Fruit fly (Drosophila melanogaster) whole organism, prepupa: ENCODE data around the gene Qsox4.

Source experiments
- Blimp-1 ChIP-seq: fragments of 200-800 bp; sonication (Bioruptor generic); optimal IDR thresholded peaks from 3 replicates; lab custom pipeline; 2017; ENCODE audit warnings: missing biosample characterization, missing genetic modification characterization, mild to moderate bottlenecking, moderate library complexity, missing genetic modification reagents
- CG10631 ChIP-seq: fragments of 200-800 bp; sonication (Bioruptor generic); optimal IDR thresholded peaks from 2 replicates; lab custom pipeline; 2016; ENCODE audit warnings: missing biosample characterization, missing genetic modification characterization
- CG10669 ChIP-seq: fragments of 200-800 bp; sonication (Bioruptor generic); optimal IDR thresholded peaks from 3 replicates; lab custom pipeline; 2018; ENCODE audit warnings: missing biosample characterization, mild to moderate bottlenecking, missing genetic modification characterization, moderate library complexity
- CG11294 ChIP-seq: fragments of 200-800 bp; sonication (Bioruptor generic); IDR thresholded peaks from 2 replicates; pipeline ENCODE4 v1.3.6; 2022; ENCODE audit warnings: missing biosample characterization, missing genetic modification characterization
- CG11762 ChIP-seq: fragments of 200-800 bp; sonication (Bioruptor generic); optimal IDR thresholded peaks from 3 replicates; lab custom pipeline; 2016; ENCODE audit warnings: missing biosample characterization, missing genetic modification characterization; ENCODE audit not compliant: insufficient read depth
- CG11902 ChIP-seq: fragments of 200-800 bp; sonication (Bioruptor generic); optimal IDR thresholded peaks from 3 replicates; lab custom pipeline; 2016; ENCODE audit warnings: missing biosample characterization, missing genetic modification characterization
- CG15336 ChIP-seq: fragments of 200-800 bp; sonication (Bioruptor generic); IDR thresholded peaks from 2 replicates; pipeline ENCODE4 v1.3.6; 2022; ENCODE audit warnings: missing biosample characterization, missing genetic modification characterization
- CG1621 ChIP-seq: fragments of 200-800 bp; sonication (Bioruptor generic); optimal IDR thresholded peaks from 3 replicates; lab custom pipeline; 2018; ENCODE audit warnings: missing biosample characterization, mild to moderate bottlenecking, missing genetic modification characterization
- CG16779 ChIP-seq: fragments of 200-800 bp; sonication (Bioruptor generic); optimal IDR thresholded peaks from 3 replicates; lab custom pipeline; 2017; ENCODE audit warnings: missing biosample characterization, mild to moderate bottlenecking, missing genetic modification characterization
- CG3032 ChIP-seq: fragments of 200-800 bp; optimal IDR thresholded peaks from 2 replicates; lab custom pipeline; 2019; ENCODE audit warnings: missing biosample characterization, mild to moderate bottlenecking, missing genetic modification characterization, moderate library complexity
- CG31627 ChIP-seq: fragments of 200-800 bp; sonication (Bioruptor generic); optimal IDR thresholded peaks from 3 replicates; lab custom pipeline; 2016; ENCODE audit warnings: missing biosample characterization, missing genetic modification characterization
- CG32006 ChIP-seq: fragments of 200-800 bp; sonication (Bioruptor generic); optimal IDR thresholded peaks from 3 replicates; lab custom pipeline; 2017; ENCODE audit warnings: missing biosample characterization, mild to moderate bottlenecking, missing genetic modification characterization
- CG34406 ChIP-seq: fragments of 200-800 bp; sonication (Bioruptor generic); optimal IDR thresholded peaks from 3 replicates; lab custom pipeline; 2016; ENCODE audit warnings: missing biosample characterization, missing genetic modification characterization
- CG3919 ChIP-seq: fragments of 200-800 bp; sonication (Bioruptor generic); optimal IDR thresholded peaks from 3 replicates; lab custom pipeline; 2016; ENCODE audit warnings: missing biosample characterization, missing genetic modification characterization
- CG4318 ChIP-seq: fragments of 200-800 bp; sonication (Bioruptor generic); optimal IDR thresholded peaks from 3 replicates; lab custom pipeline; 2017; ENCODE audit warnings: missing biosample characterization, mild to moderate bottlenecking, missing genetic modification characterization
- CG6163 ChIP-seq: fragments of 200-800 bp; sonication (Bioruptor generic); IDR thresholded peaks from 3 replicates; pipeline ENCODE4 v1.3.6; 2022; ENCODE audit warnings: missing biosample characterization, missing genetic modification characterization
- CG6276 ChIP-seq: fragments of 200-800 bp; sonication (Bioruptor generic); optimal IDR thresholded peaks from 2 replicates; lab custom pipeline; 2017; ENCODE audit warnings: missing biosample characterization, mild to moderate bottlenecking, missing genetic modification characterization
- CG6792 ChIP-seq: fragments of 200-800 bp; sonication (Bioruptor generic); optimal IDR thresholded peaks from 3 replicates; lab custom pipeline; 2016; ENCODE audit warnings: missing biosample characterization, missing genetic modification characterization
- CG6808 ChIP-seq: fragments of 200-800 bp; sonication (Bioruptor generic); optimal IDR thresholded peaks from 3 replicates; lab custom pipeline; 2017; ENCODE audit warnings: missing biosample characterization, missing genetic modification characterization, mild to moderate bottlenecking, moderate library complexity, missing genetic modification reagents
- CG7368 ChIP-seq: fragments of 200-800 bp; sonication (Bioruptor generic); optimal IDR thresholded peaks from 3 replicates; lab custom pipeline; 2016; ENCODE audit warnings: missing biosample characterization, missing genetic modification characterization
- CG8119 ChIP-seq: fragments of 200-800 bp; sonication (Bioruptor generic); IDR thresholded peaks from 3 replicates; pipeline ENCODE4 v1.3.6; 2022; ENCODE audit warnings: missing biosample characterization, missing genetic modification characterization
- CG8319 ChIP-seq: fragments of 200-800 bp; sonication (Bioruptor generic); optimal IDR thresholded peaks from 3 replicates; lab custom pipeline; 2016; ENCODE audit warnings: missing biosample characterization, missing genetic modification characterization
- Eip75B ChIP-seq: fragments of 200-800 bp; sonication (Bioruptor generic); optimal IDR thresholded peaks from 3 replicates; lab custom pipeline; 2016; ENCODE audit warnings: missing biosample characterization, missing genetic modification characterization
- Eip78C ChIP-seq: fragments of 200-800 bp; sonication (Bioruptor generic); peaks from one replicate; lab custom pipeline; 2016; ENCODE audit warnings: missing biosample characterization, missing genetic modification characterization
- Eip93F ChIP-seq: fragments of 200-800 bp; sonication (Bioruptor generic); optimal IDR thresholded peaks from 2 replicates; lab custom pipeline; 2016; ENCODE audit warnings: missing biosample characterization, mild to moderate bottlenecking, missing genetic modification characterization
- Ets21C ChIP-seq: fragments of 200-800 bp; sonication (Bioruptor generic); optimal IDR thresholded peaks from 3 replicates; lab custom pipeline; 2016; ENCODE audit warnings: missing biosample characterization, missing genetic modification characterization
- Gug ChIP-seq: fragments of 200-800 bp; sonication (Bioruptor generic); IDR thresholded peaks from 2 replicates; pipeline ENCODE4 v1.3.6; 2022; ENCODE audit warnings: missing biosample characterization, missing genetic modification characterization
- Hr38 ChIP-seq: sonication (Bioruptor generic); optimal IDR thresholded peaks from 2 replicates; lab custom pipeline; 2016; ENCODE audit warnings: missing biosample characterization, missing genetic modification characterization
- Hr39 ChIP-seq: fragments of 200-800 bp; sonication (Bioruptor generic); optimal IDR thresholded peaks from 2 replicates; lab custom pipeline; 2016; ENCODE audit warnings: missing biosample characterization, missing genetic modification characterization
- Hr4 ChIP-seq: fragments of 200-800 bp; sonication (Bioruptor generic); optimal IDR thresholded peaks from 3 replicates; lab custom pipeline; 2016; ENCODE audit warnings: missing biosample characterization, missing genetic modification characterization
- Lpt ChIP-seq: fragments of 200-800 bp; sonication (Bioruptor generic); optimal IDR thresholded peaks from 3 replicates; lab custom pipeline; 2016; ENCODE audit warnings: missing biosample characterization, missing genetic modification characterization
- Met ChIP-seq: fragments of 200-800 bp; sonication (Bioruptor generic); optimal IDR thresholded peaks from 3 replicates; lab custom pipeline; 2016; ENCODE audit warnings: missing biosample characterization, missing genetic modification characterization
- OdsH ChIP-seq: fragments of 200-800 bp; sonication (Bioruptor generic); optimal IDR thresholded peaks from 3 replicates; lab custom pipeline; 2016; ENCODE audit warnings: missing biosample characterization, missing genetic modification characterization
- Smox ChIP-seq: fragments of 200-800 bp; sonication (Bioruptor generic); optimal IDR thresholded peaks from 3 replicates; lab custom pipeline; 2016; ENCODE audit warnings: missing biosample characterization, missing genetic modification characterization
- Sox15 ChIP-seq: fragments of 200-800 bp; sonication (Bioruptor generic); optimal IDR thresholded peaks from 3 replicates; lab custom pipeline; 2016; ENCODE audit warnings: missing biosample characterization, missing genetic modification characterization
- achi ChIP-seq: fragments of 200-800 bp; sonication (Bioruptor generic); optimal IDR thresholded peaks from 3 replicates; lab custom pipeline; 2016; ENCODE audit warnings: missing biosample characterization, missing genetic modification characterization
- acj6 ChIP-seq: fragments of 200-800 bp; sonication (Bioruptor generic); optimal IDR thresholded peaks from 3 replicates; lab custom pipeline; 2016; ENCODE audit warnings: missing biosample characterization, missing genetic modification characterization
- cyc ChIP-seq: fragments of 200-800 bp; sonication (Bioruptor generic); optimal IDR thresholded peaks from 3 replicates; lab custom pipeline; 2016; ENCODE audit warnings: missing biosample characterization, missing genetic modification characterization
- dac ChIP-seq: fragments of 200-800 bp; sonication (Bioruptor generic); optimal IDR thresholded peaks from 2 replicates; lab custom pipeline; 2017; ENCODE audit warnings: missing biosample characterization, mild to moderate bottlenecking, missing genetic modification characterization
- dsx ChIP-seq: fragments of 200-800 bp; optimal IDR thresholded peaks from 3 replicates; lab custom pipeline; 2019; ENCODE audit warnings: missing biosample characterization, mild to moderate bottlenecking, missing genetic modification characterization, moderate library complexity; ENCODE audit not compliant: poor library complexity, severe bottlenecking
- eg ChIP-seq: fragments of 200-800 bp; sonication (Bioruptor generic); IDR thresholded peaks from 3 replicates; pipeline ENCODE4 v1.3.6; 2022; ENCODE audit warnings: missing biosample characterization, missing genetic modification characterization
- esn ChIP-seq: fragments of 200-800 bp; sonication (Bioruptor generic); optimal IDR thresholded peaks from 2 replicates; lab custom pipeline; 2016; ENCODE audit warnings: missing biosample characterization, mild to moderate bottlenecking, missing genetic modification characterization, moderate library complexity
- fd85E ChIP-seq: fragments of 200-800 bp; sonication (Bioruptor generic); optimal IDR thresholded peaks from 3 replicates; lab custom pipeline; 2016; ENCODE audit warnings: missing biosample characterization, missing genetic modification characterization
- fkh ChIP-seq: fragments of 200-800 bp; sonication (Bioruptor generic); optimal IDR thresholded peaks from 3 replicates; lab custom pipeline; 2017; ENCODE audit warnings: missing biosample characterization, mild to moderate bottlenecking, missing genetic modification characterization, moderate library complexity
- lz ChIP-seq: fragments of 200-800 bp; sonication (Bioruptor generic); optimal IDR thresholded peaks from 3 replicates; lab custom pipeline; 2016; ENCODE audit warnings: missing biosample characterization, missing genetic modification characterization
- net ChIP-seq: fragments of 200-800 bp; sonication (Bioruptor generic); optimal IDR thresholded peaks from 3 replicates; lab custom pipeline; 2016; ENCODE audit warnings: missing biosample characterization, missing genetic modification characterization
- pdm3 ChIP-seq: fragments of 200-800 bp; sonication (Bioruptor generic); optimal IDR thresholded peaks from 3 replicates; lab custom pipeline; 2016; ENCODE audit warnings: missing biosample characterization, missing genetic modification characterization
- salr ChIP-seq, 2 experiments: fragments of 200-800 bp; sonication (Bioruptor generic); optimal IDR thresholded peaks; 3 replicates each; lab custom pipeline; 2016 to 2018; ENCODE audit warnings: missing biosample characterization in 2 of 2, missing genetic modification characterization in 2 of 2, mild to moderate bottlenecking in 1 of 2
- spab ChIP-seq: fragments of 200-800 bp; sonication (Bioruptor generic); optimal IDR thresholded peaks from 2 replicates; lab custom pipeline; 2017; ENCODE audit warnings: missing biosample characterization, mild to moderate bottlenecking, missing genetic modification characterization, missing genetic modification reagents
- ss ChIP-seq, 2 experiments: fragments of 200-800 bp; sonication (Bioruptor generic); optimal IDR thresholded peaks; 2 replicates in 1 of 2; 3 replicates in 1 of 2; lab custom pipeline; 2017 to 2018; ENCODE audit warnings: mild to moderate bottlenecking in 2 of 2, missing biosample characterization in 2 of 2, missing genetic modification characterization in 2 of 2, moderate library complexity in 1 of 2
- svp ChIP-seq: fragments of 200-800 bp; sonication (Bioruptor generic); peaks from one replicate; lab custom pipeline; 2016; ENCODE audit warnings: missing biosample characterization, missing genetic modification characterization
- topi ChIP-seq: fragments of 200-800 bp; sonication (Bioruptor generic); optimal IDR thresholded peaks from 3 replicates; lab custom pipeline; 2016; ENCODE audit warnings: missing biosample characterization, missing genetic modification characterization
- vri ChIP-seq: fragments of 200-800 bp; sonication (Bioruptor generic); optimal IDR thresholded peaks from 3 replicates; lab custom pipeline; 2016; ENCODE audit warnings: missing biosample characterization, mild to moderate bottlenecking, missing genetic modification characterization

Qsox4 gene

DNA sequence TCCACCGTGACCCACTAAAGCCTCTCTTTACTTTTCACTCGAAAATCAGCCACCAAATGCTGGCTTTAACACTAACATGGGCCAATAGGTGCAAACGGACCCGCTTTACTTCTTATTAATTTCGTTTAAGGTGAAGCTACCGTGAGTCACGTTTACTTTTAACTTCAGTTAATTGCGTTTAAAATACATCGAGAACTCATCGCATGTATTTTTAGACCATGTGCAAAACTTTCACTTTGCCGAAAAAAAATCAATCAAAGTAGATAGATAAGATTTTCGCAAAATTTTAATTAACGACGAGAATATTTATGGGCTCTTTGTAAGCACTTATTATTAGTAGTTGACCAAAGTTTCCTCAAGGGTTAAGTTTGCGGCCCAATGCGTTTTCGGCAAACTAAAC lies 28.2 kb upstream of the Qsox4 start:
- TF ChIP-seq Hr38 (no peak), cyc (GFP tag; lab: Kevin White, UChicago) (no peak), Eip75B (GFP tag; lab: Kevin White, UChicago) (peak; percentile 55), Smox (GFP tag; lab: Kevin White, UChicago) (peak; percentile 38), Met (peak; percentile 32), CG11294 (GFP tag; lab: Robert Waterston, UW) (no peak), svp (GFP tag; lab: Kevin White, UChicago) (peak; percentile 76), CG11762 (no peak), CG3032 (no peak), salr (GFP tag; optimal IDR thresholded peaks at IDR 0.05; lab: Kevin White, UChicago) (no peak), ss (GFP tag; optimal IDR thresholded peaks at IDR 0.05; lab: Kevin White, UChicago) (no peak), CG34406 (GFP tag; lab: Kevin White, UChicago) (peak; percentile 44), Eip78C (GFP tag; lab: Kevin White, UChicago) (peak; percentile 86), CG32006 (GFP tag; lab: Kevin White, UChicago) (peak; percentile 58), fkh (no peak), CG4318 (no peak), vri (GFP tag; lab: Kevin White, UChicago) (no peak), CG31627 (GFP tag; lab: Kevin White, UChicago) (peak; percentile 24), spab (no peak), CG6163 (no peak), achi (GFP tag; lab: Kevin White, UChicago) (peak; percentile 19), CG10631 (GFP tag; lab: Kevin White, UChicago) (no peak), CG7368 (GFP tag; lab: Kevin White, UChicago) (no peak), pdm3 (GFP tag; lab: Kevin White, UChicago) (peak; percentile 35), Eip93F (GFP tag; lab: Kevin White, UChicago) (no peak), Blimp-1 (no peak), CG6808 (GFP tag; lab: Kevin White, UChicago) (no peak), net (GFP tag; lab: Kevin White, UChicago) (peak; percentile 37), CG6792 (GFP tag; lab: Kevin White, UChicago) (peak; percentile 42), Ets21C (GFP tag; lab: Kevin White, UChicago) (no peak), CG6276 (GFP tag; lab: Kevin White, UChicago) (no peak), CG8319 (GFP tag; lab: Kevin White, UChicago) (no peak), CG10669 (GFP tag; lab: Kevin White, UChicago) (no peak), CG3919 (GFP tag; lab: Kevin White, UChicago) (peak; percentile 1), dac (GFP tag; lab: Kevin White, UChicago) (peak; percentile 24), acj6 (GFP tag; lab: Kevin White, UChicago) (no peak), CG16779 (no peak), lz (GFP tag; lab: Kevin White, UChicago) (peak; percentile 25), esn (GFP tag; lab: Kevin White, UChicago) (peak; percentile 49), CG8119 (GFP tag; lab: Robert Waterston, UW) (peak; percentile 37; the same call in 1 of the 3 replicates), Hr39 (GFP tag; lab: Kevin White, UChicago) (peak; percentile 5), CG1621 (tag; lab: Kevin White, UChicago) (no peak), Gug (GFP tag; lab: Robert Waterston, UW) (no peak), topi (peak; percentile 29), OdsH (GFP tag; lab: Kevin White, UChicago) (peak; percentile 35), dsx (GFP tag; lab: Kevin White, UChicago) (no peak), CG11902 (no peak), eg (GFP tag; lab: Robert Waterston, UW) (0 out of 3 replicates have a peak, but pooled peaks have one; percentile 12), Sox15 (GFP tag; lab: Kevin White, UChicago) (no peak), fd85E (GFP tag; lab: Kevin White, UChicago) (no peak), CG15336 (peak; percentile 59), Lpt (no peak), Hr4 (GFP tag; lab: Kevin White, UChicago) (peak; percentile 37)
